Worm (Caenorhabditis elegans) whole organism, L4/young adult: ENCODE measurements around the gene fkh-4.

Experiments
- W03F9.2 ChIP-seq: fragments of 150-350 bp; optimal IDR thresholded peaks from 2 replicates; lab custom pipeline; 2014; ENCODE audit warnings: missing biosample characterization, missing genetic modification characterization
- dao-5 ChIP-seq: sonication (generic microtip); optimal IDR thresholded peaks from 2 replicates; lab custom pipeline; 2016; ENCODE audit warnings: missing genotype, missing genetic modification characterization, moderate library complexity, missing compliant biosample characterization
- him-1 ChIP-seq: sonication (generic microtip); optimal IDR thresholded peaks from 2 replicates; lab custom pipeline; 2016; ENCODE audit warnings: missing genotype, missing genetic modification reagents, missing genetic modification characterization, missing compliant biosample characterization

Gene fkh-4

DNA sequence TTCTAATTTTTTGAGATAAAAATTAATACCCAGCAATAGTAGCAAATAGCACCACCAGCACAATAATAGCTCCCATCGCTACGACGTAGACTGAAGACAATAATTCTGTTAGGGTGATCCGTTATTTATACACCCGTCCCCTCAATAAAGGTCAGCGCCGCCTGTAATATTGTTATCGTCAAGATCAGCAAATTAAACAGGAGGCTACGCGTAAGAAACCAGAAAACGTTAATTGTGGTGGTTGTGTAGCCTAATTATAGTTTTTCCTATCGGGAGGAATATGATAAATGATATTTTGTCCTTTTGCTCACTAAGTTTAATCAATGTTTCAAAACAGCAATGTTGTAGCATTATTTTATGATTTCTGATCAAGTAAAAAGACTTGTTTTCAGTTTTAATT is 19.1 kb downstream of the fkh-4 start, which contains the start of the genes cyp-13B1 and C29F7.1:
TSS of gene cyp-13B1 (minus strand) at position 101 of the 400 bp plus-strand sequence.
TSS of gene C29F7.1 (plus strand) at position 394 of the 400 bp plus-strand sequence.
- TF ChIP-seq dao-5 (tag; lab: Kevin White, UChicago) (no peak), W03F9.2 (tag; lab: Kevin White, UChicago) (no peak), him-1 (tag; lab: Kevin White, UChicago) (no peak)

DNA sequence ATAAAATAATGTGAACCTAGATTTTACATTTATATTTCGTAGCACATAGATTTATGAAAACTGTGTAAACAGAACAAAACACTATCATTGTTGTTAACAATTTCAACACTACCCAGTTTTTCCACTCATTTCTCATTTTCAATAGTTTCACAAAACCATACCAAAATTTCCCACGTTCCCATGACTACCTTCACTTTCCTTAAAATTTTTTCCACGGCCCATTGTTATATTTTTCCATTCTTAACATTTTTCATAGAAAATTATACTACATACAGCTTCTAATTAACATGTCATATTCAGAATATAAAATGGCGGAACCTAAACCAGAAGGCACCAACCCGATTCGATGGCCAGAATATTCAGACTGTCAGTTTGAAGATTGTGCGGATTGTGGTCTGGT is 26.9 kb downstream of the fkh-4 start, which contains the start of gene F02C12.1:
TSS of gene F02C12.1 (plus strand) at position 301 of the 400 bp plus-strand sequence.
- TF ChIP-seq dao-5 (tag; lab: Kevin White, UChicago) (no peak), him-1 (tag; lab: Kevin White, UChicago) (no peak), W03F9.2 (tag; lab: Kevin White, UChicago) (no peak)

DNA sequence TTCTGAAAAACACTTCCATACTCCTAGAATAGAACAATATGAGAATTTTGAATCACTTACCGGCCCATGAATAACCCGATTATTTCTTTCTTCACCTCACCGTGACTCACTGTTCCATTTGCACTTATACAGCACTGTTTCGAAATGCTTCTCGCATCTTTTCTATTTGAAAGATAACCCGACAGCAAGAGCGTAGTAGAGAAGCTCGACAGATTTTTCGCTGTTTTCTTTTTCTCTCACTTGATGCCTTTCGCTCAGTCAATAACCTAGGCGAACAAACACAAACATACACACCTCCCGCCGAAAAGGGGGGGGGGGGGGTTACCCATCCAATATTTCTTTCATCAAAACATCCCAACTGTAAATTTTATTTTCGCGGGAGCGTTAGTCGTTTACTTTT is 27.3 kb downstream of the fkh-4 start:
- TF ChIP-seq dao-5 (tag; lab: Kevin White, UChicago) (no peak), W03F9.2 (tag; lab: Kevin White, UChicago) (peak; percentile 10), him-1 (tag; lab: Kevin White, UChicago) (no peak)

DNA sequence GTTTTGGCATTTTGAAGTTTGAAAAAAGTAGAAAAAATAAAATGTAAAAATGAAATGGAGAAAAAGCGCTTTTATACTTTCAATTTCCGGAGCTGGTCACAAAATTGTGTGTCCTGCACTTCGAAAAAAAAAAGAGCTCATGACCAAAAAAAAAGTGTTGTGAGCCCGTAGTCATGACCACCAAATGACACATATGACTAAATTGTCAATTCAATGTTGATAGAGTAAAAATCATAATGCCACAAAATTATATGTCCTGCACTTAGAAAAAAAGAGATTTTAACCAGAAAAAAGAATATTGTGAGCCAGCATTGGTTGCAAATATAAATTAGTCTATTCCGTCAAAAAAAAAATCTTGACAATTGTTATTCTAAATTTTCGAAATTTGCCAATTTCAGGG is 29.4 kb downstream of the fkh-4 start, which contains the start of gene F02C12.2:
TSS of gene F02C12.2 (minus strand) at position 101 of the 400 bp plus-strand sequence.
- TF ChIP-seq W03F9.2 (tag; lab: Kevin White, UChicago) (no peak), dao-5 (tag; lab: Kevin White, UChicago) (no peak), him-1 (tag; lab: Kevin White, UChicago) (no peak)

DNA sequence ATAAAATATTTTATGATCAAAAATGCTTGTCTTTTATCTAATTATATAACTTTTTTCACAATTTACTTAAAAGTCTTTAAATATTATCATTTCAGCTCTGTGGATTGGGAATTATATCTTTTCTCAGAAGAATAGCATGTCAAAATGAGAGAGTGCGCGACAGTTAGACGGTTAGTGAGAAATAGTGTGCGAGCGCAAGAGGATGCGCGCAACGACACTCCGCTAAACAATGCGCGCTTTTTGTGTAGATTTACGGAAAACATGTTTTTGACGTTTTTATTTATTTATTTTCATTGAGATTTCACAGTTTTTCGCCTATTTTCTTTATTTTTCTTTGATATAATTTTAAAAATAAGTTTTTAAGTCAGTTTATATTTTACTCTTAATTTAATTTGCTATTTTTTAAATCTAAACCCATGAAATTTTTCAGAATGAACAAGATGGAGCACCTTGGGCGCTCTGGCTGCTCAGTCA is 32.1 kb downstream of the fkh-4 start, which contains the start of gene F02C12.3:
TSS of gene F02C12.3 (plus strand) at position 424 of the 474 bp plus-strand sequence.
- peak; percentile 52 for TF ChIP-seq W03F9.2 (tag; lab: Kevin White, UChicago)
- TF ChIP-seq him-1 (tag; lab: Kevin White, UChicago) = no peak
- no peak for TF ChIP-seq dao-5 (tag; lab: Kevin White, UChicago)

DNA sequence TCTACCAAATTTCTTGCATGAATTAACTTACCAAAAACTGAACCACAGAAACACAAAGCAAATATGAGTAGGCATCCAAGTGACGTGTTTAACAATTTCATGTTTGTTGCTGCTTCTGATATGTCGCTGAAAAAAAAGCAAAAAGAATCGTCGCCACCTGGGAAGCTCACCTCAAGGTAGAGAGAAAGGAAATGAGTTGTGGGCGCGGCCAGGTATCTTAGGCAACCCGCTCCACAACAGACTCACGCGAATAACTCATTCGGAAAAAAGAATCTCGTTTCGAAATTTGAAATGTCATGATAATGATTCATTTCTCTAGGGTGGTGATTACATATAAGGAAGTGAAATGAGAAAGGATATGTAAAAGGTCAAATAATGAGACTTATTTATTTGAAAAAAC is 33.7 kb downstream of the fkh-4 start, which contains the start of gene irld-2:
TSS of gene irld-2 (minus strand) at position 101 of the 400 bp plus-strand sequence.
- TF ChIP-seq dao-5 (tag; lab: Kevin White, UChicago) (no peak), W03F9.2 (tag; lab: Kevin White, UChicago) (no peak), him-1 (tag; lab: Kevin White, UChicago) (no peak)

DNA sequence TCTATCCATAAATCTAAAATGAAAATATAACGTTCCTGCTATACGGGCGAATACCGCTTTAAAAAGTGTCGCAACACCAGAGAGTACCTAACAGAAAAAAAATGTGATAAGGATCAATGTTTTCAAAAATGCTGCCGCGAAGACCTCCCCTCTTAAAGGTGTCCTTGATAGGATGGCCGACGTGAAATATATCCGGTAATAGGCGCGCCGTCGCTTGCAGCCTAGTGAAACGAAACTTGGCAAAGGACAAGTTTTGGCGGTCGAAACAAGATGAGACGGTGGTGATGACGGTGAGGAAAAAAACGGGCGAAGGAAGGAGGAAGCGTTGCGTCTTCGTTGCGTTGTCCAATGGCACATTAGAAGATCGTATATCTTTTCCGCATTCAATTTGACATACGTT is 39.8 kb downstream of the fkh-4 start:
- TF ChIP-seq dao-5 (tag; lab: Kevin White, UChicago) (no peak), W03F9.2 (tag; lab: Kevin White, UChicago) (no peak), him-1 (tag; lab: Kevin White, UChicago) (no peak)

DNA sequence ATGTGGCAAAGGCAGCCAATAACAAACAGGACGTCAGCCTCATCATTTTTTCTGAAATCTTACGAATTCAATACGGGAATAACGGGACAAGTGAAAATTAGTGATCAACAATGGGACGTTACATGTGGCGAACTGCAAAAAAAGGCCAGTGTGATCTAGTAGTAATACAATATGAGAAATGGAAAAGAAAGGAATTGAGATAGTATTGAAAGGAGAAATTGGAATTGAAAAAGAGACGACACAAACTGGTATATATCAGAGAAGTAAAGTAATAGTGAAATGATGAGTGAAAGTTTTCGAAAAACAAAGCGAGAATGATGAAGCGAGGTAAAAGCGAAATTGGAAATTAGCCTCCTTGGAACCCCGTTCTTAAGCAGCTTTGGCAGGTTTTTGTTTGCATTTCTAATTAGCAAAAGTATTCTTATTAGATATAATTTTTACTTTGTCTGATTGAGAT is 41.1 kb downstream of the fkh-4 start, which contains the start of gene C49F8.3:
TSS of gene C49F8.3 (minus strand) at position 51 of the 457 bp plus-strand sequence.
- TF ChIP-seq W03F9.2 (tag; lab: Kevin White, UChicago) (no peak), him-1 (tag; lab: Kevin White, UChicago) (no peak), dao-5 (tag; lab: Kevin White, UChicago) (no peak)

DNA sequence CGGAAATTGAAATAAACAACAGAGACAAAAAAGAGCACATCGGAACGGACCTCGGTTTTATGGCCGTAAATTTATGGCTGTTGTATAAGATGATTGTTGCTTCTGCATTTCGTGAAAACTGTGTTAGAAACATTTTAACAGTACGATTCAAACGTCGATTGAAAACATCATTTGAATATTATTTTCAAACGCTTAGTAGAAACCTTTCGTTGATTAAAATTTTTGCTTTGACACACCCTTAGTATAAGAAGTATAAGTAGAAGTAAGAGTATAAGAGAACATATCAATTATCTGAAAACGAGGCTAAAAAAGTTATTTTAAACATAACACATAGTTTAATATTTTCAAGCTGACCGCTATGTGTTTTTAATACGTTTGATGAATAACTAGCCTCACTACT is 43.9 kb downstream of the fkh-4 start:
- TF ChIP-seq dao-5 (tag; lab: Kevin White, UChicago) = no peak
- TF ChIP-seq W03F9.2 (tag; lab: Kevin White, UChicago) = no peak
- TF ChIP-seq him-1 (tag; lab: Kevin White, UChicago) = no peak

DNA sequence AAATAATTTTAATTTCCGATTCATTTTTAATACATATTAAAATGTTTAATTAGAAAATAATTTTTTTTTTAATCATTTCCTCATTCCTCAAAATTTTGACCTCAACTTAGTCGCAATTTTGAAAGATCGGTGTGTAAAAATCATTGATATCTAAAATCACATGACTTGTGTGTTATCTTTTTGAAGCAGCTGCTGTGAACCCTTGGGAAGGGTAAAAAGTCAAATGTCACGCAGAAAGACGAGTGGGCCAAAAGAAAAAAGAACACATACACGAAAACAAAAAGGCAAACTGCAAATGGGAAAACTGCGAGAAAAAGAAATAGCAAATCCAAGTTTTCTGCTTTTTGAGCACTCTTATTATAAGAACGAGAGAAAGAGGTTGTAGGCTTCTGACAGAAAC is 45.4 kb downstream of the fkh-4 start:
- TF ChIP-seq dao-5 (tag; lab: Kevin White, UChicago) (no peak), W03F9.2 (tag; lab: Kevin White, UChicago) (no peak), him-1 (tag; lab: Kevin White, UChicago) (no peak)

DNA sequence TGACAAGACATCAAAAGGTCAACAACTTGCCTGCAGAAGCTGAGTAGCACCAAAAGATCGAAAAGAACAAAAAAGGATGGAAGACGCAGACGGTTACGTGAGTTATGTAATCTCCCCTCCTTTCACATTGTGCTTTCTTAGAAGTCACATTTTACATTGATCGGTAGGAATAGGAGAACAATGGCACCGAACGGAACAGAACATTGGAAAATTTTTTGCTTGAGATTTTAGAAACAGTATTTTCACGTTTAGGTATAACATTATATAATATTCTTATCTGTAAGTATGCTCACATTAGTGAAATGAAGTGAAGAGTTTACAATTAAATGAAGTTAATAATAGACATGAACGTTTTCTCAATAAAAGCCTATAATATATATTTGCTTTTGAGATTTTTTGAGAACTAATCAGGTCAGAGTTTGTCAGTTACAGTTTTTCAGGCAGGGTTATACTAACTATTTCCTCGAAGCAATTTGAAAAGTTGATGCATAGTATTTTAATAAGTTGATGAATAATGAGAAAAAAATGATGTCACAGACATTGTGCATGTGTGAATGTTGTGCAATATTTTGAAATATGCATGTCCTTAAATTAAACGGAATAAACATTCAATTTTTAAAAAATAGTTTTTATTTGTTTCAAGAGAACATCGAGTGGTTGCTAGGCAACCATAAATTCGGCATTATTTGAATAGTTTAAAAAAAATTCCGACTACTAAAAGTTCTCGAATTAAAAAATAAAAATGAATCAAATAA is 47.5 kb downstream of the fkh-4 start:
- TF ChIP-seq dao-5 (tag; lab: Kevin White, UChicago) (no peak), W03F9.2 (tag; lab: Kevin White, UChicago) (no peak), him-1 (tag; lab: Kevin White, UChicago) (no peak)

DNA sequence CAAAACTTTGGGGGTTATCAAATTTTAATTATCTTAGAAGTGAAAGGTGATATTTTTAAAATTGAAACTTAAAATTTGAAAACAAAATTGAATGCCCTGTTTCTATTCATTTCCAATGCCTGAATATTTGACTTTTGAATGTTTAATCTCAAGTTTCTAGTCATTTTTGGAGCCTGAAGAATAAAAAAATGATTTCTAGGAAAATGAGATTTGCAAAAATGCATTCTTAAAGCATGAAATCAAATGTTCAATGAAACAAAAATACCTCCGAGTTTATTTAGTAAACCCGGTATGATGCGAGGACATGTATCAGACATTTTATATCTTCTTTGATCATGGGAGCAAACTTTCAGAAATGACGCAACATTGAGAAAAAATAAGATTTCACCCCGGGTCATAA is 49.6 kb downstream of the fkh-4 start:
- TF ChIP-seq him-1 (tag; lab: Kevin White, UChicago) (no peak), dao-5 (tag; lab: Kevin White, UChicago) (no peak)
